1 fruit fly cellular context compared by ENCODE assay signal in genomic region chrX:7901153-7902038, dm6.
TF ChIP-seq lines count a peak whose summit lies in the region.

TSS of gene RpS6 (minus strand) at chrX:7901331.
TSS of gene bys (plus strand) at chrX:7901880.

TF ChIP-seq in whole organism, embryonic, 481 proteins besides CTCF, POLR2A, EP300 and RAD21 (continued from another document and continues in another):
- TF ChIP-seq grn (GFP tag; optimal IDR thresholded peaks at IDR 0.05; lab: Kevin White, UChicago) (no peak), p53 (GFP tag; optimal IDR thresholded peaks at IDR 0.05; lab: Kevin White, UChicago) (peak; percentile 21), Mes4 (GFP tag; optimal IDR thresholded peaks at IDR 0.05; lab: Kevin White, UChicago) (peak; percentile 64), CG11695 (GFP tag; IDR thresholded peaks at IDR 0.05; lab: Robert Waterston, UW) (0 out of 3 replicates have a peak, but pooled peaks have one; percentile 31), sens-2 (GFP tag; IDR thresholded peaks at IDR 0.05; lab: Robert Waterston, UW) (0 out of 2 replicates have a peak, but pooled peaks have one; percentile 15), CG30403 (GFP tag; optimal IDR thresholded peaks at IDR 0.05; lab: Kevin White, UChicago) (peak; percentile 68), CG12299 (tag; optimal IDR thresholded peaks at IDR 0.05; lab: Kevin White, UChicago) (no peak), ac (GFP tag; optimal IDR thresholded peaks at IDR 0.05; lab: Kevin White, UChicago) (peak; percentile 46), tna (GFP tag; IDR thresholded peaks at IDR 0.05; lab: Robert Waterston, UW; ENCODE audit: partially characterized antibody) (peak; percentile 68; the same call in 1 of the 2 replicates), Meics (GFP tag; optimal IDR thresholded peaks at IDR 0.05; lab: Kevin White, UChicago) (peak; percentile 66), nom (GFP tag; optimal IDR thresholded peaks at IDR 0.05; lab: Kevin White, UChicago) (peak; percentile 82), BEAF-32 (GFP tag; optimal IDR thresholded peaks at IDR 0.05; lab: Kevin White, UChicago) (peak; percentile 87), CG6254 (GFP tag; optimal IDR thresholded peaks at IDR 0.05; lab: Kevin White, UChicago) (peak; percentile 11), Fer1 (GFP tag; optimal IDR thresholded peaks at IDR 0.05; lab: Kevin White, UChicago) (peak; percentile 59), CG11723 (GFP tag; optimal IDR thresholded peaks at IDR 0.05; lab: Kevin White, UChicago) (peak; percentile 13), CG17186 (GFP tag; optimal IDR thresholded peaks at IDR 0.05; lab: Kevin White, UChicago) (no peak), tin (GFP tag; optimal IDR thresholded peaks at IDR 0.05; lab: Kevin White, UChicago) (peak; percentile 36), Aef1 (GFP tag; IDR thresholded peaks at IDR 0.05; lab: Robert Waterston, UW) (0 out of 3 replicates have a peak, but pooled peaks have one; percentile 15), D (optimal IDR thresholded peaks at IDR 0.05; lab: Kevin White, UChicago) (no peak), D (GFP tag; optimal IDR thresholded peaks at IDR 0.05; lab: Kevin White, UChicago) (peak; percentile 10), Dip2 (GFP tag; IDR thresholded peaks at IDR 0.05; lab: Robert Waterston, UW) (no peak), lola (GFP tag; optimal IDR thresholded peaks at IDR 0.05; lab: Kevin White, UChicago) (peak in 1 of 3 experiments; percentile 61), zen (tag; optimal IDR thresholded peaks at IDR 0.05; lab: Kevin White, UChicago) (peak; percentile 43), exex (tag; optimal IDR thresholded peaks at IDR 0.05; lab: Kevin White, UChicago) (no peak), CG34376 (GFP tag; optimal IDR thresholded peaks at IDR 0.05; lab: Kevin White, UChicago) (peak; percentile 74), nerfin-2 (GFP tag; IDR thresholded peaks at IDR 0.05; lab: Robert Waterston, UW; ENCODE audit: partially characterized antibody) (peak; percentile 73), Stat92E (GFP tag; optimal IDR thresholded peaks at IDR 0.05; lab: Kevin White, UChicago) (peak in 1 of 3 experiments; percentile 31), zf30C (GFP tag; optimal IDR thresholded peaks at IDR 0.05; lab: Kevin White, UChicago) (peak; percentile 10), C15 (GFP tag; IDR thresholded peaks at IDR 0.05; lab: Robert Waterston, UW) (no peak), pfk (GFP tag; optimal IDR thresholded peaks at IDR 0.05; lab: Kevin White, UChicago) (peak; percentile 57), Lhr (GFP tag; optimal IDR thresholded peaks at IDR 0.05; lab: Kevin White, UChicago) (peak; percentile 14), ken (GFP tag; IDR thresholded peaks at IDR 0.05; lab: Robert Waterston, UW) (peak; percentile 42; the same call in 1 of the 3 replicates), CG1603 (tag; optimal IDR thresholded peaks at IDR 0.05; lab: Kevin White, UChicago) (peak; percentile 61), CG13424 (tag; optimal IDR thresholded peaks at IDR 0.05; lab: Kevin White, UChicago) (peak; percentile 11), Gug (GFP tag; IDR thresholded peaks at IDR 0.05; lab: Robert Waterston, UW) (peak; percentile 69), onecut (GFP tag; IDR thresholded peaks at IDR 0.05; lab: Robert Waterston, UW) (peak; percentile 75), pum (GFP tag; optimal IDR thresholded peaks at IDR 0.05; lab: Kevin White, UChicago) (peak; percentile 1), CG9817 (tag; optimal IDR thresholded peaks at IDR 0.05; lab: Kevin White, UChicago) (peak; percentile 40), CG2116 (GFP tag; optimal IDR thresholded peaks at IDR 0.05; lab: Kevin White, UChicago) (peak; percentile 91), Adf1 (GFP tag; IDR thresholded peaks at IDR 0.05; lab: Robert Waterston, UW) (no peak), Sin3A (optimal IDR thresholded peaks at IDR 0.05; lab: Kevin White, UChicago) (peak; percentile 21), CG5245 (GFP tag; optimal IDR thresholded peaks at IDR 0.05; lab: Kevin White, UChicago) (peak; percentile 19), sug (tag; optimal IDR thresholded peaks at IDR 0.05; lab: Kevin White, UChicago) (no peak), ATbp (GFP tag; optimal IDR thresholded peaks at IDR 0.05; lab: Kevin White, UChicago) (no peak), CG12236 (GFP tag; optimal IDR thresholded peaks at IDR 0.05; lab: Kevin White, UChicago) (no peak), Oli (tag; optimal IDR thresholded peaks at IDR 0.05; lab: Kevin White, UChicago) (peak; percentile 33), CG11504 (tag; optimal IDR thresholded peaks at IDR 0.05; lab: Kevin White, UChicago) (peak; percentile 46), ems (GFP tag; optimal IDR thresholded peaks at IDR 0.05; lab: Kevin White, UChicago) (no peak), run (tag; optimal IDR thresholded peaks at IDR 0.05; lab: Kevin White, UChicago) (peak; percentile 7), CG3726 (GFP tag; IDR thresholded peaks at IDR 0.05; lab: Robert Waterston, UW) (0 out of 3 replicates have a peak, but pooled peaks have one; percentile 23), B-H2 (GFP tag; optimal IDR thresholded peaks at IDR 0.05; lab: Kevin White, UChicago) (peak; percentile 40), hkb (optimal IDR thresholded peaks at IDR 0.05; lab: Kevin White, UChicago) (no peak), hkb (GFP tag; IDR thresholded peaks at IDR 0.05; lab: Robert Waterston, UW) (peak; percentile 35; the same call in 1 of the 2 replicates), HLH4C (GFP tag; IDR thresholded peaks at IDR 0.05; lab: Robert Waterston, UW; ENCODE audit: partially characterized antibody) (peak; percentile 73), NC2α (GFP tag; optimal IDR thresholded peaks at IDR 0.05; lab: Kevin White, UChicago) (no peak), mirr (GFP tag; optimal IDR thresholded peaks at IDR 0.05; lab: Kevin White, UChicago) (peak; percentile 31), CG4730 (GFP tag; IDR thresholded peaks at IDR 0.05; lab: Robert Waterston, UW) (peak; percentile 20; the same call in 1 of the 2 replicates), HHEX (GFP tag; optimal IDR thresholded peaks at IDR 0.05; lab: Kevin White, UChicago) (peak; percentile 57), MTF-1 (GFP tag; optimal IDR thresholded peaks at IDR 0.05; lab: Kevin White, UChicago; ENCODE audit: borderline replicate concordance) (peak; percentile 85), jigr1 (GFP tag; IDR thresholded peaks at IDR 0.05; lab: Robert Waterston, UW) (no peak), disco-r (GFP tag; optimal IDR thresholded peaks at IDR 0.05; lab: Kevin White, UChicago) (peak; percentile 7), caup (GFP tag; optimal IDR thresholded peaks at IDR 0.05; lab: Kevin White, UChicago; ENCODE audit: severe bottlenecking) (peak; percentile 69), CoRest (tag; optimal IDR thresholded peaks at IDR 0.05; lab: Kevin White, UChicago) (peak; percentile 57), Atf6 (GFP tag; IDR thresholded peaks at IDR 0.05; lab: Robert Waterston, UW) (no peak), fd96Cb (tag; optimal IDR thresholded peaks at IDR 0.05; lab: Kevin White, UChicago) (no peak), CG9797 (GFP tag; optimal IDR thresholded peaks at IDR 0.05; lab: Kevin White, UChicago) (no peak), CG32772 (GFP tag; IDR thresholded peaks at IDR 0.05; lab: Robert Waterston, UW) (peak; percentile 58), Bgb (GFP tag; IDR thresholded peaks at IDR 0.05; lab: Robert Waterston, UW; ENCODE audit: partially characterized antibody) (peak; percentile 84), Ets97D (GFP tag; optimal IDR thresholded peaks at IDR 0.05; lab: Kevin White, UChicago) (peak; percentile 96), inv (GFP tag; IDR thresholded peaks at IDR 0.05; lab: Robert Waterston, UW; ENCODE audit: partially characterized antibody) (peak; percentile 77), ind (GFP tag; optimal IDR thresholded peaks at IDR 0.05; lab: Kevin White, UChicago) (peak; percentile 38), dati (GFP tag; IDR thresholded peaks at IDR 0.05; lab: Robert Waterston, UW) (0 out of 2 replicates have a peak, but pooled peaks have one; percentile 4), ewg (GFP tag; optimal IDR thresholded peaks at IDR 0.05; lab: Kevin White, UChicago) (no peak), CG7357 (GFP tag; IDR thresholded peaks at IDR 0.05; lab: Robert Waterston, UW) (no peak), sqz (GFP tag; optimal IDR thresholded peaks at IDR 0.05; lab: Kevin White, UChicago) (peak; percentile 82), CG6765 (GFP tag; optimal IDR thresholded peaks at IDR 0.05; lab: Kevin White, UChicago) (peak; percentile 75), CG12744 (GFP tag; optimal IDR thresholded peaks at IDR 0.05; lab: Kevin White, UChicago) (no peak), HmgD (GFP tag; optimal IDR thresholded peaks at IDR 0.05; lab: Kevin White, UChicago) (no peak), CG17359 (tag; optimal IDR thresholded peaks at IDR 0.05; lab: Kevin White, UChicago) (peak; percentile 14), CG17385 (GFP tag; optimal IDR thresholded peaks at IDR 0.05; lab: Kevin White, UChicago) (peak; percentile 63), ham (GFP tag; IDR thresholded peaks at IDR 0.05; lab: Robert Waterston, UW) (no peak), Ravus (GFP tag; IDR thresholded peaks at IDR 0.05; lab: Robert Waterston, UW) (no peak), CG3163 (GFP tag; optimal IDR thresholded peaks at IDR 0.05; lab: Kevin White, UChicago) (no peak), CG13624 (GFP tag; optimal IDR thresholded peaks at IDR 0.05; lab: Kevin White, UChicago) (peak; percentile 32), usp (GFP tag; optimal IDR thresholded peaks at IDR 0.05; lab: Kevin White, UChicago) (no peak), CG9437 (GFP tag; optimal IDR thresholded peaks at IDR 0.05; lab: Kevin White, UChicago) (peak; percentile 63), CG8388 (GFP tag; optimal IDR thresholded peaks at IDR 0.05; lab: Kevin White, UChicago) (peak; percentile 20), repo (GFP tag; optimal IDR thresholded peaks at IDR 0.05; lab: Kevin White, UChicago) (no peak), CG12942 (GFP tag; optimal IDR thresholded peaks at IDR 0.05; lab: Kevin White, UChicago) (peak; percentile 9), CG31224 (GFP tag; IDR thresholded peaks at IDR 0.05; lab: Robert Waterston, UW) (0 out of 2 replicates have a peak, but pooled peaks have one; percentile 32), CG11398 (GFP tag; optimal IDR thresholded peaks at IDR 0.05; lab: Kevin White, UChicago) (no peak), Oaz (GFP tag; IDR thresholded peaks at IDR 0.05; lab: Robert Waterston, UW) (peak; percentile 15; the same call in 1 of the 2 replicates), CG10565 (GFP tag; optimal IDR thresholded peaks at IDR 0.05; lab: Kevin White, UChicago) (no peak), ro (GFP tag; IDR thresholded peaks at IDR 0.05; lab: Robert Waterston, UW) (no peak; the same call in 1 of the 2 replicates), BtbVII (GFP tag; optimal IDR thresholded peaks at IDR 0.05; lab: Kevin White, UChicago) (peak; percentile 77), CG5180 (GFP tag; optimal IDR thresholded peaks at IDR 0.05; lab: Kevin White, UChicago) (peak; percentile 24), CG4282 (GFP tag; optimal IDR thresholded peaks at IDR 0.05; lab: Kevin White, UChicago) (no peak), CG8089 (GFP tag; optimal IDR thresholded peaks at IDR 0.05; lab: Kevin White, UChicago) (peak; percentile 5), CG6175 (GFP tag; IDR thresholded peaks at IDR 0.05; lab: Robert Waterston, UW) (0 out of 3 replicates have a peak, but pooled peaks have one; percentile 13), pb (GFP tag; optimal IDR thresholded peaks at IDR 0.05; lab: Kevin White, UChicago) (peak; percentile 19), CG3065 (GFP tag; optimal IDR thresholded peaks at IDR 0.05; lab: Kevin White, UChicago) (no peak), CG33213 (GFP tag; optimal IDR thresholded peaks at IDR 0.05; lab: Kevin White, UChicago) (peak; percentile 26), CG2889 (GFP tag; IDR thresholded peaks at IDR 0.05; lab: Robert Waterston, UW) (0 out of 3 replicates have a peak, but pooled peaks have one; percentile 38), lilli (GFP tag; optimal IDR thresholded peaks at IDR 0.05; lab: Kevin White, UChicago) (peak; percentile 10), danr (GFP tag; IDR thresholded peaks at IDR 0.05; lab: Robert Waterston, UW) (no peak), CG4328 (GFP tag; optimal IDR thresholded peaks at IDR 0.05; lab: Kevin White, UChicago) (peak; percentile 15), CG4707 (GFP tag; optimal IDR thresholded peaks at IDR 0.05; lab: Kevin White, UChicago) (peak; percentile 63), wdn (GFP tag; IDR thresholded peaks at IDR 0.05; lab: Robert Waterston, UW) (peak; percentile 12; the same call in 1 of the 2 replicates), tup (GFP tag; optimal IDR thresholded peaks at IDR 0.05; lab: Kevin White, UChicago) (peak; percentile 27), kah (GFP tag; optimal IDR thresholded peaks at IDR 0.05; lab: Kevin White, UChicago) (peak; percentile 41), mld (GFP tag; IDR thresholded peaks at IDR 0.05; lab: Robert Waterston, UW; ENCODE audit: partially characterized antibody) (peak; percentile 86; the same call in 2 of the 3 replicates), slbo (GFP tag; IDR thresholded peaks at IDR 0.05; lab: Robert Waterston, UW) (peak; percentile 81), bsh (GFP tag; optimal IDR thresholded peaks at IDR 0.05; lab: Kevin White, UChicago) (peak; percentile 2 to 5), Xbp1 (GFP tag; optimal IDR thresholded peaks at IDR 0.05; lab: Kevin White, UChicago) (peak; percentile 54), CG12659 (GFP tag; optimal IDR thresholded peaks at IDR 0.05; lab: Kevin White, UChicago) (peak; percentile 65), dm (GFP tag; optimal IDR thresholded peaks at IDR 0.05; lab: Kevin White, UChicago) (peak; percentile 92), cato (GFP tag; optimal IDR thresholded peaks at IDR 0.05; lab: Kevin White, UChicago; ENCODE audit: borderline replicate concordance) (no peak), Neu2 (GFP tag; optimal IDR thresholded peaks at IDR 0.05; lab: Kevin White, UChicago; ENCODE audit: borderline replicate concordance) (no peak), Vsx1 (GFP tag; optimal IDR thresholded peaks at IDR 0.05; lab: Kevin White, UChicago) (no peak), CG14667 (GFP tag; IDR thresholded peaks at IDR 0.05; lab: Robert Waterston, UW) (peak; percentile 27; the same call in 1 of the 2 replicates), CG43689 (GFP tag; IDR thresholded peaks at IDR 0.05; lab: Robert Waterston, UW) (no peak), CG8944 (GFP tag; optimal IDR thresholded peaks at IDR 0.05; lab: Kevin White, UChicago) (peak; percentile 32), PHDP (tag; optimal IDR thresholded peaks at IDR 0.05; lab: Kevin White, UChicago) (peak; percentile 36), Hmx (GFP tag; optimal IDR thresholded peaks at IDR 0.05; lab: Kevin White, UChicago) (no peak), pnt (GFP tag; optimal IDR thresholded peaks at IDR 0.05; lab: Kevin White, UChicago) (no peak), gro (GFP tag; optimal IDR thresholded peaks at IDR 0.05; lab: Kevin White, UChicago) (peak; percentile 62), otp (GFP tag; IDR thresholded peaks at IDR 0.05; lab: Robert Waterston, UW) (peak; percentile 72; the same call in 2 of the 3 replicates)
